Fruit fly (Drosophila melanogaster) whole organism, embryonic: ENCODE results near the gene eloF.

Source experiments
- Awh ChIP-seq: fragments of 200-800 bp; sonication (Bioruptor generic); IDR thresholded peaks from 2 replicates; pipeline ENCODE4, ENCODE4 v1.3.6; 2022; ENCODE audit warnings: missing biosample characterization, missing genetic modification characterization
- BEAF-32 ChIP-seq: fragments of 200-800 bp; sonication (Bioruptor generic); optimal IDR thresholded peaks from 3 replicates; lab custom pipeline; 2017; ENCODE audit warnings: missing biosample characterization, missing genetic modification characterization, mild to moderate bottlenecking, moderate library complexity, missing genetic modification reagents
- CG12391 ChIP-seq: fragments of 200-800 bp; sonication (Bioruptor generic); optimal IDR thresholded peaks from 3 replicates; lab custom pipeline; 2018; ENCODE audit warnings: missing biosample characterization, mild to moderate bottlenecking, missing genetic modification characterization, moderate library complexity
- CG13287 ChIP-seq: fragments of 200-800 bp; sonication (Bioruptor generic); IDR thresholded peaks from 2 replicates; pipeline ENCODE4 v1.3.6; 2022; ENCODE audit warnings: missing biosample characterization, missing genetic modification characterization; ENCODE audit not compliant: partially characterized antibody
- CG15514 ChIP-seq: fragments of 200-800 bp; sonication (Bioruptor generic); optimal IDR thresholded peaks from 3 replicates; lab custom pipeline; 2017; ENCODE audit warnings: missing biosample characterization, missing genetic modification characterization, mild to moderate bottlenecking, moderate library complexity, missing genetic modification reagents
- CG1832 ChIP-seq: fragments of 200-800 bp; sonication (Bioruptor generic); optimal IDR thresholded peaks from 2 replicates; lab custom pipeline; 2017; ENCODE audit warnings: missing biosample characterization, mild to moderate bottlenecking, missing genetic modification characterization, inconsistent platforms
- CG30020 ChIP-seq: fragments of 200-800 bp; optimal IDR thresholded peaks from 2 replicates; lab custom pipeline; 2019; ENCODE audit warnings: missing biosample characterization, mild to moderate bottlenecking, missing genetic modification characterization, moderate library complexity
- CG4282 ChIP-seq: fragments of 200-800 bp; sonication (Bioruptor generic); optimal IDR thresholded peaks from 2 replicates; lab custom pipeline; 2016; ENCODE audit warnings: missing biosample characterization, missing genetic modification characterization
- CG4617 ChIP-seq: fragments of 200-800 bp; sonication (Bioruptor generic); optimal IDR thresholded peaks from 3 replicates; lab custom pipeline; 2016; ENCODE audit warnings: missing biosample characterization, missing genetic modification characterization, borderline replicate concordance
- CG6654 ChIP-seq: fragments of 200-800 bp; sonication (Bioruptor generic); optimal IDR thresholded peaks from 2 replicates; lab custom pipeline; 2017; ENCODE audit warnings: missing biosample characterization, mild to moderate bottlenecking, missing genetic modification characterization
- CG7357 ChIP-seq: fragments of 200-800 bp; sonication (Bioruptor generic); IDR thresholded peaks from 3 replicates; pipeline ENCODE4 v1.3.6; 2022; ENCODE audit warnings: missing biosample characterization, missing genetic modification characterization
- CG7987 ChIP-seq: fragments of 200-800 bp; sonication (Bioruptor generic); optimal IDR thresholded peaks from 2 replicates; lab custom pipeline; 2018; ENCODE audit warnings: missing biosample characterization, mild to moderate bottlenecking, missing genetic modification characterization, moderate library complexity
- CG9797 ChIP-seq: fragments of 200-800 bp; sonication (Bioruptor generic); optimal IDR thresholded peaks from 3 replicates; lab custom pipeline; 2018; ENCODE audit warnings: missing biosample characterization, mild to moderate bottlenecking, missing genetic modification characterization
- CHES-1-like ChIP-seq: fragments of 200-800 bp; sonication (Bioruptor generic); optimal IDR thresholded peaks from 2 replicates; lab custom pipeline; 2016; ENCODE audit warnings: missing biosample characterization, missing genetic modification characterization
- Camta ChIP-seq: fragments of 200-800 bp; sonication (Bioruptor generic); optimal IDR thresholded peaks from 2 replicates; lab custom pipeline; 2016; ENCODE audit warnings: missing biosample characterization, missing genetic modification characterization
- CoRest ChIP-seq: fragments of 200-800 bp; sonication (Bioruptor generic); optimal IDR thresholded peaks from 3 replicates; lab custom pipeline; 2018; ENCODE audit warnings: missing biosample characterization, mild to moderate bottlenecking, missing genetic modification characterization, moderate library complexity
- Dbx ChIP-seq: fragments of 200-800 bp; sonication (Bioruptor generic); IDR thresholded peaks from 3 replicates; pipeline ENCODE4 v1.3.6; 2022; ENCODE audit warnings: missing biosample characterization, missing genetic modification characterization
- Doc3 ChIP-seq: fragments of 200-800 bp; sonication (Bioruptor generic); IDR thresholded peaks from 3 replicates; pipeline ENCODE4 v1.3.6; 2022; ENCODE audit warnings: missing biosample characterization, missing genetic modification characterization; ENCODE audit not compliant: partially characterized antibody
- Dp ChIP-seq: fragments of 200-800 bp; sonication (Bioruptor generic); optimal IDR thresholded peaks from 2 replicates; lab custom pipeline; 2018; ENCODE audit warnings: missing biosample characterization, mild to moderate bottlenecking, missing genetic modification characterization, moderate library complexity
- Drgx ChIP-seq: fragments of 200-800 bp; sonication (Bioruptor generic); IDR thresholded peaks from 2 replicates; pipeline ENCODE4 v1.3.6; 2022; ENCODE audit warnings: missing biosample characterization, missing genetic modification characterization
- HLH4C ChIP-seq: fragments of 200-800 bp; sonication (Bioruptor generic); IDR thresholded peaks from 3 replicates; pipeline ENCODE4 v1.3.6; 2022; ENCODE audit warnings: missing biosample characterization, missing genetic modification characterization; ENCODE audit not compliant: partially characterized antibody
- HmgD ChIP-seq: fragments of 200-800 bp; sonication (Bioruptor generic); optimal IDR thresholded peaks from 3 replicates; lab custom pipeline; 2016; ENCODE audit warnings: missing biosample characterization, missing genetic modification characterization
- Max ChIP-seq: fragments of 200-800 bp; sonication (Bioruptor generic); optimal IDR thresholded peaks from 2 replicates; lab custom pipeline; 2016; ENCODE audit warnings: missing biosample characterization, mild to moderate bottlenecking, missing genetic modification characterization
- NC2β ChIP-seq: fragments of 200-800 bp; sonication (Bioruptor generic); optimal IDR thresholded peaks from 2 replicates; lab custom pipeline; 2016; ENCODE audit warnings: missing biosample characterization, missing genetic modification characterization
- Stat92E ChIP-seq, 3 experiments: fragments of >200 bp in 2 of 3; fragments of 200-800 bp in 1 of 3; sonication (Bioruptor generic) in 1 of 3; optimal IDR thresholded peaks; 2 replicates each; lab custom pipeline; 2017 to 2019; ENCODE audit warnings: missing biosample characterization in 3 of 3, missing genetic modification characterization in 3 of 3, mild to moderate bottlenecking in 1 of 3, moderate library complexity in 1 of 3
- Xbp1 ChIP-seq: fragments of 200-800 bp; sonication (Bioruptor generic); optimal IDR thresholded peaks from 3 replicates; lab custom pipeline; 2016; ENCODE audit warnings: missing biosample characterization, mild to moderate bottlenecking, missing genetic modification characterization
- YL-1 ChIP-seq: fragments of 200-800 bp; sonication (Bioruptor generic); optimal IDR thresholded peaks from 3 replicates; lab custom pipeline; 2017; ENCODE audit warnings: missing biosample characterization, mild to moderate bottlenecking, missing genetic modification characterization
- ato ChIP-seq: fragments of 200-800 bp; sonication (Bioruptor generic); IDR thresholded peaks from 2 replicates; pipeline ENCODE4 v1.3.6; 2022; ENCODE audit warnings: missing biosample characterization, missing genetic modification characterization; ENCODE audit not compliant: partially characterized antibody
- bcd ChIP-seq: fragments of 200-800 bp; sonication (Bioruptor generic); optimal IDR thresholded peaks from 2 replicates; lab custom pipeline; 2017; ENCODE audit warnings: missing biosample characterization, mild to moderate bottlenecking, missing genetic modification characterization
- caup ChIP-seq: fragments of 200-800 bp; sonication (Bioruptor generic); optimal IDR thresholded peaks from 3 replicates; lab custom pipeline; 2017; ENCODE audit warnings: missing biosample characterization, mild to moderate bottlenecking, missing genetic modification characterization, moderate library complexity; ENCODE audit not compliant: severe bottlenecking
- corto ChIP-seq: fragments of 200-800 bp; sonication (Bioruptor generic); optimal IDR thresholded peaks from 2 replicates; lab custom pipeline; 2016; ENCODE audit warnings: missing biosample characterization, mild to moderate bottlenecking, missing genetic modification characterization, moderate library complexity
- crc ChIP-seq: fragments of 200-800 bp; sonication (Bioruptor generic); optimal IDR thresholded peaks from 2 replicates; lab custom pipeline; 2016; ENCODE audit warnings: missing biosample characterization, missing genetic modification characterization
- dysf ChIP-seq: fragments of 200-800 bp; sonication (Bioruptor generic); IDR thresholded peaks from 3 replicates; pipeline ENCODE4 v1.3.6; 2022; ENCODE audit warnings: missing biosample characterization, missing genetic modification characterization
- ems ChIP-seq: fragments of 200-800 bp; sonication (Bioruptor generic); optimal IDR thresholded peaks from 3 replicates; lab custom pipeline; 2016; ENCODE audit warnings: missing biosample characterization, missing genetic modification characterization
- fu2 ChIP-seq: fragments of 200-800 bp; sonication (Bioruptor generic); optimal IDR thresholded peaks from 2 replicates; lab custom pipeline; 2016; ENCODE audit warnings: missing biosample characterization, missing genetic modification characterization
- hkb ChIP-seq, 2 experiments: fragments of 200-800 bp in 1 of 2; fragments of >200 bp in 1 of 2; sonication (Bioruptor generic) in 1 of 2; IDR thresholded peaks in 1 of 2; optimal IDR thresholded peaks in 1 of 2; 2 replicates each; pipeline versions ENCODE4 v1.3.6 to Lab custom; 2017 to 2022; ENCODE audit warnings: missing biosample characterization in 1 of 2, missing genetic modification characterization in 1 of 2
- hth ChIP-seq: fragments of >200 bp; optimal IDR thresholded peaks from 2 replicates; lab custom pipeline; 2017; ENCODE audit warnings: inconsistent platforms
- nom ChIP-seq: fragments of 200-800 bp; sonication (Bioruptor generic); optimal IDR thresholded peaks from 2 replicates; lab custom pipeline; 2017; ENCODE audit warnings: missing biosample characterization, missing genetic modification characterization, mild to moderate bottlenecking, moderate library complexity, missing genetic modification reagents
- oc ChIP-seq: fragments of 200-800 bp; sonication (Bioruptor generic); optimal IDR thresholded peaks from 2 replicates; lab custom pipeline; 2018; ENCODE audit warnings: missing biosample characterization, mild to moderate bottlenecking, missing genetic modification characterization, moderate library complexity
- pita ChIP-seq: fragments of 200-800 bp; sonication (Bioruptor generic); optimal IDR thresholded peaks from 2 replicates; lab custom pipeline; 2017; ENCODE audit warnings: missing biosample characterization, mild to moderate bottlenecking, missing genetic modification characterization
- salm ChIP-seq: fragments of 200-800 bp; sonication (Bioruptor generic); optimal IDR thresholded peaks from 2 replicates; lab custom pipeline; 2018; ENCODE audit warnings: missing biosample characterization, mild to moderate bottlenecking, missing genetic modification characterization
- sens ChIP-seq: fragments of 200-800 bp; sonication (Bioruptor generic); peaks from one replicate; lab custom pipeline; 2016; ENCODE audit warnings: missing biosample characterization, missing genetic modification characterization
- so ChIP-seq: fragments of 200-800 bp; sonication (Bioruptor generic); IDR thresholded peaks from 3 replicates; pipeline ENCODE4 v1.3.6; 2022; ENCODE audit warnings: missing biosample characterization, missing genetic modification characterization
- unc-4 ChIP-seq: fragments of 200-800 bp; sonication (Bioruptor generic); IDR thresholded peaks from 2 replicates; pipeline ENCODE4 v1.3.6; 2022; ENCODE audit warnings: missing biosample characterization, missing genetic modification characterization; ENCODE audit not compliant: partially characterized antibody
- vfl ChIP-seq: fragments of 200-800 bp; sonication (Bioruptor generic); optimal IDR thresholded peaks from 2 replicates; lab custom pipeline; 2016; ENCODE audit warnings: missing biosample characterization, missing genetic modification characterization
- vvl ChIP-seq: fragments of 200-800 bp; sonication (Bioruptor generic); IDR thresholded peaks from 2 replicates; pipeline ENCODE4 v1.3.6; 2022; ENCODE audit warnings: missing biosample characterization, missing genetic modification characterization

Gene eloF

DNA sequence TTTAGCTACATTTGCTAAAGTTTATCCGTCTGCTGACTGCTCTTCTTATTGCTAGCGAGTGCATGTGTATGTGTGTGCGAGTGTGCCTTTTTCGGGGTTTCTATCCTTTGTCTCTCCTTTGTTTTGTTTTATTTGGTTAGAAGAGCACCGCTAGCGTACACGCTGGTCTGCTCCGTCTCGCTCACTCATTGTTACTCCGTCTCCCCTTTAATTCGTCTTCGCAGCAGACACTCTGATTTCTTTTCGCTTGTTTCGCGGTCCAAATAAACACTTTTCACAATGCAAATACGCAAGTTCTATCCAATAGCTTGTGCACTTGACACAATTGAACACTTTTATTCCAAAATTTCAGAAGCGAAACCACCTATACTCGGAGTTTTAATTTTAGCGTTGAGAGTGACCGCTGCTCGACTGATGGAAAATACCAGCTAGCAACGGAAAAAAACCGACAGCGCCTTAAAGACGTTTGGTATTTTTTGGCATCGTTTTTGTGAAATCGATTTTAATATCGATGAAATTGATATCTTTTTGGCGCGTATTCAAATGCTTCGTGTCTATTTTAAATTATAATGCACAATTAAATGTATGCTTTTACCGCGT, 4.9 kb upstream of the eloF start, which contains the start of gene FBXO11 (continued):
- TF ChIP-seq Stat92E (GFP tag; optimal IDR thresholded peaks at IDR 0.05; lab: Kevin White, UChicago) (peak in 1 of 3 experiments; percentile 83), Awh (GFP tag; lab: Robert Waterston, UW) (no peak), NC2β (GFP tag; lab: Kevin White, UChicago) (peak; percentile 7), HmgD (GFP tag; lab: Kevin White, UChicago) (peak; percentile 75), CG7987 (GFP tag; lab: Kevin White, UChicago) (peak; percentile 12), Drgx (peak; percentile 76), vfl (GFP tag; lab: Kevin White, UChicago) (no peak), vvl (GFP tag; lab: Robert Waterston, UW) (0 out of 2 replicates have a peak, but pooled peaks have one; percentile 11), crc (GFP tag; lab: Kevin White, UChicago) (no peak), Max (peak; percentile 29), Camta (GFP tag; lab: Kevin White, UChicago) (no peak), nom (peak; percentile 90), CG6654 (GFP tag; lab: Kevin White, UChicago) (no peak), salm (tag; lab: Kevin White, UChicago) (peak; percentile 10), CG9797 (peak; percentile 89), sens (GFP tag; lab: Kevin White, UChicago) (peak; percentile 78), BEAF-32 (GFP tag; lab: Kevin White, UChicago) (peak; percentile 67), ems (GFP tag; lab: Kevin White, UChicago) (no peak), corto (GFP tag; lab: Kevin White, UChicago) (no peak), CG4617 (peak; percentile 100), CoRest (tag; lab: Kevin White, UChicago) (peak; percentile 6), Dbx (GFP tag; lab: Robert Waterston, UW) (no peak), ato (GFP tag; lab: Robert Waterston, UW) (0 out of 2 replicates have a peak, but pooled peaks have one; percentile 6), bcd (GFP tag; lab: Kevin White, UChicago) (no peak), YL-1 (GFP tag; lab: Kevin White, UChicago) (peak; percentile 98), CG15514 (GFP tag; lab: Kevin White, UChicago) (peak; percentile 40), CHES-1-like (peak; percentile 58), oc (tag; lab: Kevin White, UChicago) (no peak), CG30020 (tag; lab: Kevin White, UChicago) (peak; percentile 30), unc-4 (GFP tag; lab: Robert Waterston, UW) (peak; percentile 65), fu2 (GFP tag; lab: Kevin White, UChicago) (peak; percentile 14), CG12391 (tag; lab: Kevin White, UChicago) (peak; percentile 12), caup (GFP tag; lab: Kevin White, UChicago) (peak; percentile 15), so (no peak), CG1832 (peak; percentile 93), pita (GFP tag; lab: Kevin White, UChicago) (no peak), Doc3 (no peak), CG13287 (GFP tag; lab: Robert Waterston, UW) (peak; percentile 70), hkb (optimal IDR thresholded peaks at IDR 0.05; lab: Kevin White, UChicago) (peak; percentile 72), hkb (GFP tag; IDR thresholded peaks at IDR 0.05; lab: Robert Waterston, UW) (no peak), hth (lab: Kevin White, UChicago) (no peak), CG4282 (no peak), Dp (GFP tag; lab: Kevin White, UChicago) (peak; percentile 94), dysf (no peak), CG7357 (no peak), HLH4C (GFP tag; lab: Robert Waterston, UW) (peak; percentile 52; the same call in 2 of the 3 replicates), Xbp1 (no peak)
